Worm (Caenorhabditis elegans) whole organism, young adult: ENCODE data around the gene Y82E9BR.17.

Experiments used
- C06A6.2 ChIP-seq: fragments of 200-800 bp; sonication (Bioruptor generic); conservative IDR thresholded peaks from 2 replicates; pipeline ENCODE4 v1.3.6; 2022; ENCODE audit warnings: missing genetic modification characterization, missing compliant biosample characterization
- C17E4.6 ChIP-seq: fragments of 200-800 bp; sonication (Bioruptor generic); IDR thresholded peaks from 2 replicates; pipeline ENCODE4 v1.3.6; 2022; ENCODE audit warnings: missing genetic modification reagents, missing genetic modification characterization, missing compliant biosample characterization
- F37B4.10 ChIP-seq: fragments of 200-800 bp; sonication (Bioruptor generic); IDR thresholded peaks from 2 replicates; pipeline ENCODE4 v1.3.6; 2022; ENCODE audit warnings: missing genetic modification characterization, missing compliant biosample characterization
- ama-1 ChIP-seq, 3 experiments: fragments of 150-350 bp in 1 of 3; sonication (generic microtip) in 2 of 3; optimal IDR thresholded peaks; 2 replicates each; lab custom pipeline; 2014 to 2018; ENCODE audit warnings: missing biosample characterization in 2 of 3, missing genetic modification characterization in 2 of 3, missing genetic modification reagents in 2 of 3
- ceh-58 ChIP-seq: fragments of 200-800 bp; sonication (Bioruptor generic); IDR thresholded peaks from 2 replicates; pipeline ENCODE4 v1.3.6; 2022; ENCODE audit warnings: missing genetic modification characterization, missing compliant biosample characterization
- hmg-1.2 ChIP-seq: fragments of 200-800 bp; sonication (Bioruptor generic); IDR thresholded peaks from 2 replicates; pipeline ENCODE4 v1.3.6; 2022; ENCODE audit warnings: missing genetic modification reagents, missing genetic modification characterization, missing compliant biosample characterization
- lin-26 ChIP-seq: fragments of 200-800 bp; sonication (Bioruptor generic); IDR thresholded peaks from 2 replicates; pipeline ENCODE4 v1.3.6; 2022; ENCODE audit warnings: missing genetic modification reagents, missing genetic modification characterization, missing compliant biosample characterization
- lir-1 ChIP-seq: fragments of 200-800 bp; sonication (Bioruptor generic); conservative IDR thresholded peaks from 2 replicates; pipeline ENCODE4 v1.3.6; 2022; ENCODE audit warnings: missing genetic modification reagents, missing genetic modification characterization, missing compliant biosample characterization
- nhr-90 ChIP-seq: sonication (generic microtip); optimal IDR thresholded peaks from 2 replicates; lab custom pipeline; 2016; ENCODE audit warnings: missing genotype, mild to moderate bottlenecking, missing genetic modification characterization, missing compliant biosample characterization
- pha-4 ChIP-seq: fragments of 150-350 bp; sonication (generic microtip); optimal IDR thresholded peaks from 2 replicates; lab custom pipeline; 2014; ENCODE audit warnings: missing biosample characterization, missing genetic modification reagents, missing genetic modification characterization
- snpc-4 ChIP-seq, 5 experiments: fragments of 150-350 bp in 1 of 5; sonication (generic microtip) in 4 of 5; optimal IDR thresholded peaks; 2 replicates each; lab custom pipeline; 2014 to 2018; ENCODE audit warnings: missing genetic modification characterization in 5 of 5, missing biosample characterization in 3 of 5, antibody characterized with exemption in 2 of 5, mild to moderate bottlenecking in 2 of 5, missing compliant biosample characterization in 2 of 5, missing genotype in 2 of 5, moderate library complexity in 2 of 5, missing genetic modification reagents in 1 of 5
- unc-62 ChIP-seq: fragments of 150-350 bp; optimal IDR thresholded peaks from 2 replicates; lab custom pipeline; 2014; ENCODE audit warnings: missing biosample characterization, missing genetic modification reagents, missing genetic modification characterization

DNA sequence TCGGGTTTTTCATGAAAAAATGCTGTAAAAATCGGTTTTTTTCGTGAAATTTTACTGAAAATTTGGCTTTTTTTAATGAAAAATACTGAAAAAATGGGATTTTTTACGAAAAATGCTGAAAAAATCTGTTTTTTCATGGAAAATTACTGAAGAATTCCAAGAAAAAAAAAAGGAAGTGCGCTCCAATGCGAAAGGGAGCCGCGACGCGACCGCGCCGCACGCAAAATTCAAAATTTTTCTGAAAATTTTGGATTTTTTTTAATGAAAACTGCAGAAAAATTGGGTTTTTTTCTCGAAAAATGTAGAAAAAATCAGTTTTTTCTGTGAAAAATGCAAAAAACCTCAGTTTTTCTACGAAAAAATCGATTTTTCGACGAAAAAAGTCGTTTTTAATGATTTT lies 39.0 kb downstream of the Y82E9BR.17 start:
- TF ChIP-seq snpc-4 (GFP tag; optimal IDR thresholded peaks at IDR 0.05; lab: Kevin White, UChicago) (no peak), snpc-4 (tag; optimal IDR thresholded peaks at IDR 0.05; lab: Kevin White, UChicago) (no peak), ceh-58 (GFP tag; lab: Robert Waterston, UW) (no peak), pha-4 (tag; lab: Kevin White, UChicago) (no peak), C06A6.2 (GFP tag; lab: Robert Waterston, UW) (no peak), nhr-90 (no peak), C17E4.6 (GFP tag; lab: Robert Waterston, UW) (no peak), unc-62 (GFP tag; lab: Kevin White, UChicago) (no peak), F37B4.10 (no peak), ama-1 (optimal IDR thresholded peaks at IDR 0.05; lab: Kevin White, UChicago) (no peak), ama-1 (GFP tag; optimal IDR thresholded peaks at IDR 0.05; lab: Kevin White, UChicago) (no peak), hmg-1.2 (GFP tag; lab: Robert Waterston, UW) (no peak), lir-1 (GFP tag; lab: Robert Waterston, UW) (no peak), lin-26 (no peak)
